Fruit fly (Drosophila melanogaster): ENCODE data around the gene CG7016.

dm6 chr3R:24870389-24871048, 7.8 kb downstream of the CG7016 start, which contains the start of gene CycB3:
- TF ChIP-seq Hr78 (GFP tag; optimal IDR thresholded peaks at IDR 0.05): no peak
- TF ChIP-seq CG32264 (GFP tag; optimal IDR thresholded peaks at IDR 0.05): no peak
- TF ChIP-seq Myc (optimal IDR thresholded peaks at IDR 0.05): peak; percentile 58
- TF ChIP-seq ey (GFP tag; optimal IDR thresholded peaks at IDR 0.05): peak; percentile 17
- TF ChIP-seq woc (GFP tag; optimal IDR thresholded peaks at IDR 0.05): no peak
- TF ChIP-seq Vsx2 (GFP tag; optimal IDR thresholded peaks at IDR 0.05; ENCODE audit: partially characterized antibody): peak; percentile 28
- TF ChIP-seq h (GFP tag; optimal IDR thresholded peaks at IDR 0.05): no peak
- TF ChIP-seq pan (optimal IDR thresholded peaks at IDR 0.05): no peak
- no peak for TF ChIP-seq lola (GFP tag; optimal IDR thresholded peaks at IDR 0.05)
